Fruit fly (Drosophila melanogaster): ENCODE measurements around the gene RhoGAP68F.
A peak's percentile ranks its signal among the peaks of the same experiment; 100 is the strongest.

Gene RhoGAP68F

DNA sequence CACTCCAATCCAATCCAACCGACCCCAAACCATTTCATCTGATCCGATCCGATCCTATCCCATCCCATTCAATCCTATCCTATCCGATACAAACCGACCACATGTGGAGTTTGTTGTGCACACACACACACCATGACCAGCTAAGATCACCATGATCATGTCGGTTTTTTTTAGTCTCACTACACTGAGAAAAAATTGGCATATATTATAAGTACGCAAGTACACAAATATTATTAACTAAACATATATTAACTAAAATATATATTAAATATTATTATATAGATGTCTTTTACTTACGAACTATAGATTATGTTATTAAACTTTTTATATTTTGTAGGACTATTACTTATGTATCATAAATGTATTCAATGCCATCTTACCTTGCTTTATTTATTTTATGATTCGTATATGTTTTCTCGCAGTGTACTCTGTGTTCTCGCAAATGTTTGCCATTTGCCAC, 36.7 kb upstream of the RhoGAP68F start:
- TF ChIP-seq Oli (tag; optimal IDR thresholded peaks at IDR 0.05) (peak; percentile 26), sqz (GFP tag; optimal IDR thresholded peaks at IDR 0.05) (peak; percentile 37), chif (GFP tag; optimal IDR thresholded peaks at IDR 0.05) (no peak), Ssrp (tag; optimal IDR thresholded peaks at IDR 0.05) (peak; percentile 24), Kr (GFP tag; optimal IDR thresholded peaks at IDR 0.05) (peak; percentile 1), CG17802 (tag; optimal IDR thresholded peaks at IDR 0.05) (no peak), CG14710 (tag; optimal IDR thresholded peaks at IDR 0.05) (peak; percentile 49), row (GFP tag; IDR thresholded peaks at IDR 0.05) (peak; percentile 21; the same call in 1 of the 3 replicates), lola (GFP tag; optimal IDR thresholded peaks at IDR 0.05) (peak in 1 of 3 experiments; percentile 70), Sox100B (GFP tag; optimal IDR thresholded peaks at IDR 0.05) (peak; percentile 50), Trl (optimal IDR thresholded peaks at IDR 0.05) (no peak), Trl (GFP tag; optimal IDR thresholded peaks at IDR 0.05) (no peak), CG7271 (tag; optimal IDR thresholded peaks at IDR 0.05) (peak; percentile 19), CG8924 (tag; optimal IDR thresholded peaks at IDR 0.05) (peak; percentile 50), PHDP (tag; optimal IDR thresholded peaks at IDR 0.05) (peak; percentile 23), Ets65A (GFP tag) (peak; percentile 65), CG10209 (GFP tag; optimal IDR thresholded peaks at IDR 0.05) (no peak), CG31441 (GFP tag; IDR thresholded peaks at IDR 0.05) (peak; percentile 60), Drgx (GFP tag; IDR thresholded peaks at IDR 0.05) (0 out of 2 replicates have a peak, but pooled peaks have one; percentile 18), bsh (GFP tag; optimal IDR thresholded peaks at IDR 0.05) (peak; percentile 31 to 53), Blimp-1 (GFP tag; optimal IDR thresholded peaks at IDR 0.05) (peak; percentile 26), twi (tag; optimal IDR thresholded peaks at IDR 0.05) (peak; percentile 75), kay (GFP tag; optimal IDR thresholded peaks at IDR 0.05) (no peak), abd-A (tag; optimal IDR thresholded peaks at IDR 0.05) (no peak), hbn (GFP tag; IDR thresholded peaks at IDR 0.05; ENCODE audit: partially characterized antibody) (no peak), nau (GFP tag; optimal IDR thresholded peaks at IDR 0.05) (no peak), CG6654 (GFP tag; optimal IDR thresholded peaks at IDR 0.05) (no peak), CG11504 (tag; optimal IDR thresholded peaks at IDR 0.05) (peak; percentile 54), chm (GFP tag; IDR thresholded peaks at IDR 0.05) (no peak), trem (tag; optimal IDR thresholded peaks at IDR 0.05) (peak; percentile 56), CG10979 (tag; optimal IDR thresholded peaks at IDR 0.05) (peak; percentile 59), CoRest (tag; optimal IDR thresholded peaks at IDR 0.05) (peak; percentile 53), CG2678 (tag; optimal IDR thresholded peaks at IDR 0.05) (peak; percentile 46), pnt (GFP tag; optimal IDR thresholded peaks at IDR 0.05) (no peak), CG13775 (GFP tag; optimal IDR thresholded peaks at IDR 0.05) (peak; percentile 12), CG7839 (tag; optimal IDR thresholded peaks at IDR 0.05) (peak; percentile 47), Hr51 (GFP tag; optimal IDR thresholded peaks at IDR 0.05) (peak in 1 of 2 experiments; percentile 30), CG15479 (GFP tag; optimal IDR thresholded peaks at IDR 0.05) (peak; percentile 38), fd96Cb (tag; optimal IDR thresholded peaks at IDR 0.05) (peak; percentile 8), CG9727 (GFP tag; optimal IDR thresholded peaks at IDR 0.05) (peak; percentile 61), CG2712 (tag; optimal IDR thresholded peaks at IDR 0.05) (peak; percentile 76), CG14965 (GFP tag; optimal IDR thresholded peaks at IDR 0.05; ENCODE audit: borderline replicate concordance) (no peak), Sox102F (GFP tag; optimal IDR thresholded peaks at IDR 0.05) (peak; percentile 44), CG18262 (tag; optimal IDR thresholded peaks at IDR 0.05) (peak; percentile 68), CG17361 (GFP tag; IDR thresholded peaks at IDR 0.05) (peak; percentile 65; the same call in 2 of the 3 replicates), CG15696 (tag; optimal IDR thresholded peaks at IDR 0.05) (peak; percentile 41), toy (GFP tag; IDR thresholded peaks at IDR 0.05) (no peak), dmrt99B (tag; optimal IDR thresholded peaks at IDR 0.05) (peak; percentile 43)

All from whole organism, embryonic.